Fruit fly (Drosophila melanogaster): ENCODE results near the gene Eip93F.
A peak's percentile ranks its signal among the peaks of the same experiment; 100 is the strongest.

DNA sequence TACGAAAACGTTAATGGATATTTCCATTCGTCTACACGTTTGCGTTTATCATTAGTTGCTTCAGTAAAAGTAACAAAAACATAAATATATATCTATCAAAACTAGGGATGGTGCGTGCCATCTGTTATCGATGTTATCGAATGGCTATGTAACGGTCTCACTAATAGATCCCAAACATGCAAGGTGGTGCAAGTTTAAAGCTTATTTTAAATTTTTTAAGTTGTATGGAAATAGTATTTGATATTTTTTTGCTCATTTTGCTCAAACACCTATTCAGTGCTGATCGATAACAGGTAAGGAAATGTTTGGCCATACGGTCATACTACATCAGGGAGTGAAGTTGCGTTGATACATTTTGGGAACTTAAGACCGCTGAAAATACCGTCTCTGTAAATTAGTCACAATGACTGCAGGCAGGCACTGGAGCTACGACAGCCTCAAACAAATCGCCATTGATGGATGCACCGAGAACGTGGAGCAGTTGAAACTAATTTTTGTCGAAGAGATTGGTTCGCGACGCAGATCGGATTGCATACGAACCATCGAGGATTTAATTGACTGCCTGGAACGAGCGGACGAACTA is 85.3 kb downstream of the Eip93F start, which contains the start of the genes CG45099, CG6015, pit and Fadd:
- TF ChIP-seq esn (GFP tag; optimal IDR thresholded peaks at IDR 0.05): peak; percentile 30
- no peak for TF ChIP-seq CG7368 (GFP tag; optimal IDR thresholded peaks at IDR 0.05)
- no peak for TF ChIP-seq Blimp-1 (GFP tag; optimal IDR thresholded peaks at IDR 0.05)
- TF ChIP-seq OdsH (GFP tag; optimal IDR thresholded peaks at IDR 0.05): no peak
- TF ChIP-seq Hr39 (GFP tag; optimal IDR thresholded peaks at IDR 0.05): no peak
- no peak for TF ChIP-seq CG34406 (GFP tag; optimal IDR thresholded peaks at IDR 0.05)
- TF ChIP-seq Ets21C (GFP tag; optimal IDR thresholded peaks at IDR 0.05): no peak
- TF ChIP-seq Eip93F (GFP tag; optimal IDR thresholded peaks at IDR 0.05): no peak
- TF ChIP-seq CG6792 (GFP tag; optimal IDR thresholded peaks at IDR 0.05): no peak
- no peak for TF ChIP-seq CG32006 (GFP tag; optimal IDR thresholded peaks at IDR 0.05)
- TF ChIP-seq CG6163 (GFP tag; IDR thresholded peaks at IDR 0.05): no peak

Measured in whole organism, prepupa.